Worm (Caenorhabditis elegans): Measurements from ENCODE around the gene srpa-72.

- TF ChIP-seq dpl-1 (GFP tag; optimal IDR thresholded peaks at IDR 0.05) (no peak), ztf-11 (tag; optimal IDR thresholded peaks at IDR 0.05) (no peak), nhr-76 (tag; optimal IDR thresholded peaks at IDR 0.05) (no peak), ceh-82 (tag; optimal IDR thresholded peaks at IDR 0.05) (no peak), unc-62 (GFP tag; optimal IDR thresholded peaks at IDR 0.05 in 1 of 2) (no peak), unc-62 (tag; optimal IDR thresholded peaks at IDR 0.05) (no peak), php-3 (GFP tag; IDR thresholded peaks at IDR 0.05) (no peak), zip-2 (tag; optimal IDR thresholded peaks at IDR 0.05) (no peak)
Observed at ce11 chrII:2827859-2828403, 40.6 kb downstream of the srpa-72 start, which contains the start of gene K12H6.8.
